Worm (Caenorhabditis elegans) whole organism, mixed stage, embryonic: ENCODE results near the gene skpo-1.

Source experiments
- M03D4.4 ChIP-seq: sonication (generic microtip); optimal IDR thresholded peaks from 2 replicates; lab custom pipeline; 2017; ENCODE audit warnings: mild to moderate bottlenecking, missing genetic modification characterization, missing compliant biosample characterization
- bed-3 ChIP-seq: fragments of 200-800 bp; sonication (Bioruptor generic); optimal IDR thresholded peaks from 3 replicates; lab custom pipeline; 2018; ENCODE audit warnings: mild to moderate bottlenecking, missing genetic modification characterization, moderate library complexity, missing compliant biosample characterization
- blmp-1 ChIP-seq: fragments of 150-350 bp; optimal IDR thresholded peaks from 2 replicates; lab custom pipeline; 2014; ENCODE audit warnings: missing biosample characterization, missing genetic modification characterization
- ceh-39 ChIP-seq: fragments of 150-350 bp; optimal IDR thresholded peaks from 2 replicates; lab custom pipeline; 2014; ENCODE audit warnings: missing biosample characterization, missing genetic modification characterization
- ceh-43 ChIP-seq: fragments of 200-800 bp; sonication (Bioruptor generic); optimal IDR thresholded peaks from 2 replicates; lab custom pipeline; 2018; ENCODE audit warnings: mild to moderate bottlenecking, missing genetic modification characterization, moderate library complexity, missing compliant biosample characterization
- ceh-83 ChIP-seq: fragments of 200-800 bp; sonication (Bioruptor generic); optimal IDR thresholded peaks from 2 replicates; lab custom pipeline; 2018; ENCODE audit warnings: mild to moderate bottlenecking, missing genetic modification characterization, missing compliant biosample characterization
- ces-1 ChIP-seq: fragments of 150-350 bp; optimal IDR thresholded peaks from 2 replicates; lab custom pipeline; 2014; ENCODE audit warnings: missing biosample characterization, missing genetic modification reagents, missing genetic modification characterization
- cnd-1 ChIP-seq: fragments of 200-800 bp; sonication (Bioruptor generic); optimal IDR thresholded peaks from 2 replicates; lab custom pipeline; 2018; ENCODE audit warnings: mild to moderate bottlenecking, missing genetic modification characterization, missing compliant biosample characterization
- drap-1 ChIP-seq: fragments of 200-800 bp; sonication (Bioruptor generic); optimal IDR thresholded peaks from 3 replicates; lab custom pipeline; 2018; ENCODE audit warnings: mild to moderate bottlenecking, missing genetic modification characterization, missing compliant biosample characterization
- elt-1 ChIP-seq: sonication (generic microtip); optimal IDR thresholded peaks from 2 replicates; lab custom pipeline; 2017; ENCODE audit warnings: missing genetic modification characterization, mild to moderate bottlenecking, missing compliant biosample characterization, antibody characterized with exemption, moderate library complexity, borderline replicate concordance; ENCODE audit not compliant: insufficient read depth
- elt-3 ChIP-seq: fragments of 150-350 bp; optimal IDR thresholded peaks from 2 replicates; lab custom pipeline; 2014; ENCODE audit warnings: missing biosample characterization, missing genetic modification characterization
- flh-1 ChIP-seq: fragments of 200-800 bp; sonication (Bioruptor generic); optimal IDR thresholded peaks from 2 replicates; lab custom pipeline; 2018; ENCODE audit warnings: mild to moderate bottlenecking, missing genetic modification characterization, moderate library complexity, missing compliant biosample characterization
- ham-2 ChIP-seq: fragments of 200-800 bp; sonication (Bioruptor generic); optimal IDR thresholded peaks from 2 replicates; lab custom pipeline; 2018; ENCODE audit warnings: mild to moderate bottlenecking, missing genetic modification characterization, missing compliant biosample characterization
- hlh-1 ChIP-seq: fragments of 150-350 bp; optimal IDR thresholded peaks from 2 replicates; lab custom pipeline; 2014; ENCODE audit warnings: missing biosample characterization, missing genetic modification reagents, missing genetic modification characterization
- lin-13 ChIP-seq: fragments of 150-350 bp; optimal IDR thresholded peaks from 2 replicates; lab custom pipeline; 2014; ENCODE audit warnings: missing biosample characterization, missing genetic modification characterization
- lin-32 ChIP-seq: fragments of 200-800 bp; sonication (Bioruptor generic); optimal IDR thresholded peaks from 2 replicates; lab custom pipeline; 2018; ENCODE audit warnings: mild to moderate bottlenecking, missing genetic modification characterization, missing compliant biosample characterization
- lsy-2 ChIP-seq: fragments of 150-350 bp; optimal IDR thresholded peaks from 2 replicates; lab custom pipeline; 2014; ENCODE audit warnings: missing biosample characterization, missing genetic modification characterization
- mep-1 ChIP-seq: fragments of 150-350 bp; optimal IDR thresholded peaks from 2 replicates; lab custom pipeline; 2017; ENCODE audit warnings: missing biosample characterization, missing genetic modification reagents, missing genetic modification characterization, inconsistent platforms
- mls-2 ChIP-seq: sonication (generic microtip); optimal IDR thresholded peaks from 2 replicates; lab custom pipeline; 2016; ENCODE audit warnings: mild to moderate bottlenecking, missing genetic modification characterization, moderate library complexity, missing compliant biosample characterization
- nhr-12 ChIP-seq: fragments of 150-350 bp; optimal IDR thresholded peaks from 2 replicates; lab custom pipeline; 2014; ENCODE audit warnings: missing biosample characterization, missing genetic modification characterization
- nhr-2 ChIP-seq: fragments of 150-350 bp; optimal IDR thresholded peaks from 2 replicates; lab custom pipeline; 2014; ENCODE audit warnings: missing biosample characterization, missing genetic modification characterization
- nhr-28 ChIP-seq: fragments of 150-350 bp; optimal IDR thresholded peaks from 2 replicates; lab custom pipeline; 2014; ENCODE audit warnings: missing biosample characterization, missing genetic modification characterization
- nhr-76 ChIP-seq: sonication (generic microtip); optimal IDR thresholded peaks from 2 replicates; lab custom pipeline; 2017; ENCODE audit warnings: missing biosample characterization, missing genetic modification characterization
- sem-2 ChIP-seq: fragments of 200-800 bp; sonication (Bioruptor generic); optimal IDR thresholded peaks from 2 replicates; lab custom pipeline; 2018; ENCODE audit warnings: mild to moderate bottlenecking, missing genetic modification characterization, missing compliant biosample characterization
- snpc-4 ChIP-seq: fragments of 150-350 bp; optimal IDR thresholded peaks from 2 replicates; lab custom pipeline; 2014; ENCODE audit warnings: missing biosample characterization, missing genetic modification characterization
- sptf-1 ChIP-seq: sonication (generic microtip); optimal IDR thresholded peaks from 2 replicates; lab custom pipeline; 2017; ENCODE audit warnings: mild to moderate bottlenecking, missing genetic modification characterization, moderate library complexity, missing compliant biosample characterization
- tbx-8 ChIP-seq: fragments of 200-800 bp; sonication (Bioruptor generic); optimal IDR thresholded peaks from 2 replicates; lab custom pipeline; 2018; ENCODE audit warnings: mild to moderate bottlenecking, missing genetic modification characterization, moderate library complexity, missing compliant biosample characterization
- unc-120 ChIP-seq: sonication (generic microtip); optimal IDR thresholded peaks from 2 replicates; lab custom pipeline; 2017; ENCODE audit warnings: missing genetic modification characterization, missing compliant biosample characterization; ENCODE audit not compliant: poor library complexity, severe bottlenecking
- unc-39 ChIP-seq: fragments of 150-350 bp; optimal IDR thresholded peaks from 2 replicates; lab custom pipeline; 2014; ENCODE audit warnings: missing biosample characterization, missing genetic modification characterization
- unc-62 ChIP-seq: fragments of 150-350 bp; optimal IDR thresholded peaks from 2 replicates; lab custom pipeline; 2014; ENCODE audit warnings: missing biosample characterization, missing genetic modification reagents, missing genetic modification characterization
- ztf-11 ChIP-seq: fragments of 150-350 bp; optimal IDR thresholded peaks from 2 replicates; lab custom pipeline; 2014; ENCODE audit warnings: missing biosample characterization, missing genetic modification characterization

The skpo-1 gene

DNA sequence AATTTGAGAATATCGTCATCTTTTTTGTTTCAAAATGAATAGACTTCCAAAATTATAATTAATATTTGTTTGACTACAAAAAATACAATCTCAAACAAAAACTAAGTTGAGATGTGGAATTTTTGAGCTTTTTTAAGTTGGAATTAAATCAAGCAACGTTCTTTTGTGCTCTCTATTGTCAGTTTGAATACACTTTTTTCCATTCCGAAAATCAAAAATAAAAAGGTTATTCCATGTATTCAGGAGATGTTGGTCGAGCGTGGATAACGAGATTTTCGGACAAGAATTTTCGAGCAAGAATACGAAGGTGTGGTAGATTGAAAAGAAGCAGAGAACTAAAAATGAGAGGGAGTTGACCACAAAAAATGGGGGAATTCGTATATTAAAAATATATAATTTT lies 34.5 kb downstream of the skpo-1 start:
- TF ChIP-seq nhr-28 (tag; lab: Kevin White, UChicago) (no peak), ces-1 (GFP tag; lab: Kevin White, UChicago) (peak; percentile 38), cnd-1 (no peak)
- TF ChIP-seq, all 35 proteins: peak for 1

DNA sequence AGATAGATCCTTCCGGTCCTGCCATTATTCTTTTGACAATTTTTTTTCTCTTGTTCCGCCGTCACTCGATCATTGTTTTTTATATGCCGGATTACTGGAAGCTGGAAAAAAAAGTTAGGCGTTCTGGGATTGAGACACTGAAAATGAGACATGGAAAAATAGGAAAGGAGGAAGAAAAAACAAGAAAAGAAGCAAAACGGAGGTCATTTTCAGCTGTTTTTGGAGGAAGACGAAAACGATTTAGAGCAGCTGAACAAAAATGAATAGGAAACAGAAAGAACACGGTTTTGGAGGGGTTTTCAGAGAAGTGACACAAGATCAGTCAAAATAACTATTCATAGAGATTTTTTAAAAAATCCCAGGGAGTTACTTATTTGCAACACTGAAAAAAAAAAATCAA lies 35.6 kb downstream of the skpo-1 start, which contains the start of gene amt-3:
amt-3 (minus strand) TSS at position 101 of the 400 bp plus-strand sequence.
- no peak for TF ChIP-seq ces-1 (GFP tag; lab: Kevin White, UChicago)
- no peak for TF ChIP-seq unc-120 (tag; lab: Kevin White, UChicago)
- TF ChIP-seq snpc-4 (tag; lab: Kevin White, UChicago), result no peak
- no peak for TF ChIP-seq ceh-39 (tag; lab: Kevin White, UChicago)
- no peak for TF ChIP-seq ceh-83
- no peak for TF ChIP-seq sem-2 (GFP tag; lab: Kevin White, UChicago)
- TF ChIP-seq drap-1 (GFP tag; lab: Kevin White, UChicago), result no peak
- no peak for TF ChIP-seq elt-1 (tag; lab: Kevin White, UChicago)
- no peak for TF ChIP-seq lsy-2
- TF ChIP-seq bed-3 (GFP tag; lab: Kevin White, UChicago), result no peak
- no peak for TF ChIP-seq ceh-43 (GFP tag; lab: Kevin White, UChicago)
- no peak for TF ChIP-seq nhr-12 (tag; lab: Kevin White, UChicago)
- TF ChIP-seq mls-2 (tag; lab: Kevin White, UChicago), result no peak
- TF ChIP-seq nhr-2, result no peak

DNA sequence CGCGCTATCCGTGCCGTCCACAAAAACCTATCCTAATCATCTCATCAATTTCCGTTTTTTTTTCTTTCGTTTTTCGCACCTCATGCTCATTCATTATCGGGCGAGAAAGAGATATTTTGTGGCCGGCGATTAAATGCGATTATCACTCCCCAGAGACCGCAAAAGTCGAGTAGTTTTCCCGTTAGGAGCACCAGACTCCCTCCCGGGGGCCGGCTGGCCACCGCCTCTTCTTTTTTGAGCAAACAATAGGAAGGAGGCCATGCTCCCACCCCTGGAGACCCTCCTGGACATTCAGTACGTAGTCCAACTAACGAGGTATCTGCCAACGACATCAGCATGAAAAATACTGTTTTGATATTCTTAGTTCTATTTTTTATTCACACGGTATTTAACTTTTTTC lies 44.2 kb downstream of the skpo-1 start, which contains the start of gene M195.2:
M195.2 (plus strand) TSS at position 301 of the 400 bp plus-strand sequence.
- TF ChIP-seq bed-3 (GFP tag; lab: Kevin White, UChicago) (no peak), blmp-1 (tag; lab: Kevin White, UChicago) (no peak), lin-32 (no peak)

DNA sequence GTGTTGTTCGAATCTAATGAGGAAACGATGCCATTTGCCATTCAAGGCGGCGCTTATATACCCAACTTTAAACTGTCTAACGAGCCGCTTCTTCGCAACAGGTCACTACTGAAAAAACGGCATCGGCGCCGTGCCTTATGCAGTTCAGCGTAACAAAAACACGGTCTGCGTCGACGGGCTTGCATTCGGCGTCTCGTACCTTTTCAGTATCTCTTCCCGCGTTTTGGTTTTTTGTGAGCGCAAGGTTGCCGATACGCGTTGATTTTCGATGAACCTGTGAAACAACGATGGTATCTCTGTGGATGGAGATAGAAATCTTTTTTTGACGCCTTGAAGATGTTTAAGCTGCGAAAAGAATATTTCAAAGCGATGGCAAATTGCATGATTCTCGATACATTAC lies 45.3 kb downstream of the skpo-1 start, which contains the start of gene col-77:
col-77 (minus strand) TSS at position 32 of the 400 bp plus-strand sequence.
- TF ChIP-seq sem-2 (GFP tag; lab: Kevin White, UChicago) (no peak), ceh-43 (GFP tag; lab: Kevin White, UChicago) (no peak), flh-1 (GFP tag; lab: Kevin White, UChicago) (no peak), nhr-76 (no peak), unc-39 (tag; lab: Kevin White, UChicago) (no peak), nhr-12 (tag; lab: Kevin White, UChicago) (no peak), snpc-4 (tag; lab: Kevin White, UChicago) (no peak), mep-1 (tag; lab: Kevin White, UChicago) (no peak), blmp-1 (tag; lab: Kevin White, UChicago) (no peak), hlh-1 (tag; lab: Kevin White, UChicago) (no peak), cnd-1 (no peak), elt-1 (tag; lab: Kevin White, UChicago) (no peak), bed-3 (GFP tag; lab: Kevin White, UChicago) (no peak), unc-62 (GFP tag; lab: Kevin White, UChicago) (no peak)
- TF ChIP-seq, all 35 proteins: peak for 0

DNA sequence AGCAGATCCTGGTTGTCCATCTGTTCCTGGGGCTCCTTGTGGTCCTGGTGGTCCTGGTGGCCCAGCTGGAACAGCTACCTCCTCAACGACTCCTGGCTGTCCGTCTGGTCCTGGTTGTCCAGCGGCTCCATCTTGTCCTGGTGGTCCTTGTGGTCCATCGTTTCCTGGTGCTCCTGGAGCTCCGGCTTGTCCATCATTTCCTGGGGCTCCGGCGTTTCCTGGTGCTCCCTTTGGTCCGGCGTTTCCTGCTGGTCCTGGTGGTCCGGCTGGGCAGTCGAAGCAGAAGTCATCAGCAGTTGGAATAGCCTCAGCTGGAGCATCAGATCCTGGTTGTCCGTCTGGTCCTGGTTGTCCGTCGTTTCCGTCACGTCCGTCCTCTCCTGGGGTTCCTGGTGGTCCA lies 46.2 kb downstream of the skpo-1 start:
- TF ChIP-seq unc-39 (tag; lab: Kevin White, UChicago), result no peak
- no peak for TF ChIP-seq cnd-1
- no peak for TF ChIP-seq ces-1 (GFP tag; lab: Kevin White, UChicago)
- no peak for TF ChIP-seq ztf-11 (tag; lab: Kevin White, UChicago)
- TF ChIP-seq mep-1 (tag; lab: Kevin White, UChicago), result no peak
- no peak for TF ChIP-seq elt-3 (tag; lab: Kevin White, UChicago)
- no peak for TF ChIP-seq unc-62 (GFP tag; lab: Kevin White, UChicago)
- no peak for TF ChIP-seq ceh-43 (GFP tag; lab: Kevin White, UChicago)
- TF ChIP-seq sptf-1 (tag; lab: Kevin White, UChicago), result no peak
- TF ChIP-seq lin-13 (tag; lab: Kevin White, UChicago), result no peak
- TF ChIP-seq lin-32, result no peak
- no peak for TF ChIP-seq bed-3 (GFP tag; lab: Kevin White, UChicago)
- no peak for TF ChIP-seq drap-1 (GFP tag; lab: Kevin White, UChicago)
- no peak for TF ChIP-seq M03D4.4 (tag; lab: Kevin White, UChicago)
- TF ChIP-seq nhr-2, result no peak
- TF ChIP-seq nhr-28 (tag; lab: Kevin White, UChicago), result no peak
- TF ChIP-seq flh-1 (GFP tag; lab: Kevin White, UChicago), result no peak
- no peak for TF ChIP-seq ham-2 (GFP tag; lab: Kevin White, UChicago)
- TF ChIP-seq tbx-8 (GFP tag; lab: Kevin White, UChicago), result no peak
- TF ChIP-seq snpc-4 (tag; lab: Kevin White, UChicago), result no peak
